Worm (Caenorhabditis elegans): ENCODE data around the gene fut-4.

ce11 chrII:2836853-2837252 lies 14.5 kb upstream of the fut-4 start, which contains the start of gene K12H6.7:
- TF ChIP-seq Y116A8C.19 (tag; optimal IDR thresholded peaks at IDR 0.05; ENCODE audit: borderline replicate concordance) (no peak), nhr-76 (tag; optimal IDR thresholded peaks at IDR 0.05) (no peak), nhr-237 (tag; optimal IDR thresholded peaks at IDR 0.05) (no peak), ces-1 (GFP tag; optimal IDR thresholded peaks at IDR 0.05) (no peak), zag-1 (tag; optimal IDR thresholded peaks at IDR 0.05) (no peak), nhr-77 (tag; optimal IDR thresholded peaks at IDR 0.05) (no peak), pag-3 (tag; optimal IDR thresholded peaks at IDR 0.05; ENCODE audit: borderline replicate concordance, insufficient read depth) (no peak), fkh-10 (GFP tag; optimal IDR thresholded peaks at IDR 0.05) (no peak), unc-62 (GFP tag; optimal IDR thresholded peaks at IDR 0.05) (no peak), nhr-11 (tag; optimal IDR thresholded peaks at IDR 0.05) (no peak)
